Worm (Caenorhabditis elegans) whole organism, L1 larva: ENCODE data around the gene K01A6.5.

Source experiments
- ama-1 ChIP-seq: fragments of 150-350 bp; optimal IDR thresholded peaks from 2 replicates; lab custom pipeline; 2014
- blmp-1 ChIP-seq: fragments of 150-350 bp; optimal IDR thresholded peaks from 2 replicates; lab custom pipeline; 2014; ENCODE audit warnings: missing biosample characterization, missing genetic modification characterization
- fos-1 ChIP-seq: fragments of 150-350 bp; optimal IDR thresholded peaks from 2 replicates; lab custom pipeline; 2014; ENCODE audit warnings: missing biosample characterization, missing genetic modification characterization
- jun-1 ChIP-seq: fragments of 150-350 bp; optimal IDR thresholded peaks from 2 replicates; lab custom pipeline; 2014; ENCODE audit warnings: missing biosample characterization, missing genetic modification reagents, missing genetic modification characterization
- lsy-2 ChIP-seq, 2 experiments: fragments of 150-350 bp; optimal IDR thresholded peaks; 2 replicates each; lab custom pipeline; 2014; ENCODE audit warnings: missing biosample characterization in 2 of 2, missing genetic modification characterization in 2 of 2
- skn-1 ChIP-seq: fragments of 150-350 bp; optimal IDR thresholded peaks from 2 replicates; lab custom pipeline; 2014; ENCODE audit warnings: missing biosample characterization, missing genetic modification characterization
- snpc-4 ChIP-seq: fragments of 150-350 bp; optimal IDR thresholded peaks from 2 replicates; lab custom pipeline; 2014; ENCODE audit warnings: missing biosample characterization, missing genetic modification characterization
- xbp-1 ChIP-seq: sonication (generic microtip); optimal IDR thresholded peaks from 2 replicates; lab custom pipeline; 2016; ENCODE audit warnings: missing genetic modification characterization, missing compliant biosample characterization

DNA sequence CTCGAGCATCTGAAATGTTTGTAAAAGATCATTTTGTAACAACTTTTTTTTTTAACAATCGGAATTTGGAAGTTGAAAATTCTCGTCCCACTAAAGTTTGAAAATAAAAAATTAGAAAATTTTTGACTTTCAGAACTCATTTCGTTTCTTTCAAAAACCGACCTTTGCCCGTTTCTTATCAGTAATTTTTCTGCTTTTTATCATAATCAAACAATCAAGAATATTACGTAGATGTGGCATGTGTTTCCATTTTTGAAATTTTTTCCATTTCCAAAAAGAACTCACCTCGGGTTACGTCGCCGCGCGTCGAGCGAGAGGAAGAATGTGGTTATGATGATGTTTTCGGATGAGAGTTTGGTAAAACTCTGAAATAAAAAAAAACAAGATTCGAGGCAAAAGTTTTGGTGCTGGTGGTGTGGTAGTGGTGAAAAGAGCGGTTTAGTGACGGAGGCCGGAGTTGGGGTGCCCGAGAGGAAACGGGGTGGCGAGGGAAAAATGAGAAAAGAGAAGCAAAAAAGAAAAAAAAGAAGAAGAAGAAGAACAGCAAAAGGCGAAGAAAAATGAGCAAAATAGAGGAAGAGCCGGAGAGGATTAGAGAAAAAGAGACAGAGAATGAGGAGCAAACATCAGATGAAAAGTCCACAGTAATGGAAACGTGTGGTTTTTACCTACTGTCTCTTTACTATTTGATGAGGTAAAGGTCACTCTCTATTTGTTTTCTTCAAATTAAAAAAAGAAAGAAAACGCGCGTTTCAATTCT lies 18.4 kb downstream of the K01A6.5 start, which contains the start of gene T12A7.2:
- TF ChIP-seq skn-1 (tag; lab: Kevin White, UChicago) (no peak), fos-1 (tag; lab: Kevin White, UChicago) (no peak), ama-1 (lab: Kevin White, UChicago) (no peak), xbp-1 (no peak), blmp-1 (tag; lab: Kevin White, UChicago) (no peak), jun-1 (tag; lab: Kevin White, UChicago) (no peak), lsy-2 (tag; optimal IDR thresholded peaks at IDR 0.05; lab: Kevin White, UChicago) (peak in 1 of 2 experiments; percentile 38), snpc-4 (tag; lab: Kevin White, UChicago) (no peak)
